Fruit fly (Drosophila melanogaster): ENCODE data around the gene CG11438.
A peak's percentile ranks its signal among the peaks of the same experiment; 100 is the strongest.

DNA sequence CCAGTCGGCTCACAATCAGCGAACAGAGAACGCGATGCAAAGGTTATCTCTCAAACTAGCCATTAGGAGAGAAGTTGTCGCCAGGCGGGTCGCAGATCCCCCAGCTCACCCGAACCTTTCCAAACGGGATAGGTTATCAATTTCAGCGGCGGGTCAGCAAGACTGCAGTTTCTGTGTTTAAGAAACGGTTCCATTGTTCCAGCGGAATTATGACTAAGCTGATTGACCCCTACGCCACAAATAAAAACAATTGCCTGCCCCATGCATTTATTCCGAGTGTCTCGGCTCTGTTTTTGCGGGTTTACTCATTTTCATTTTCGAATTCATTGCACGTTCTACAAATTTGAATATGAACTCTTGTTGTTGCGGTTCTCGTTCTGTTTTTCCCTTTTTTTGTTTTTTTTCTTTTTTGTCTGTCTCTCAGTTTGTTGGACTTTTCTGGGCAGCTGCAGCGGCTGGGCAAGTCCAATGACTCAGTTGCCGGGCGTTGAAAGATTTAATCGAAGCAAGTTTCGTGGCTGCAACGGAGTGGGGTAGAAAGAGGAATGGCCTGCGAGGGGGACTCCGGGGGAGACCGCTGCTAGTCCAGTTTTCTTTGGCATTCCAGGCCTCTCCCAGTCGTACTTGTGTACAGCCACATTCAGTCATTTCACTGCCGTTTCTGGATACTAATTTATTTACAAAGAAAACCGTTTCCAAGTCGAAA is 44.7 kb upstream of the CG11438 start:
- TF ChIP-seq EcR (GFP tag; optimal IDR thresholded peaks at IDR 0.05), result peak; percentile 96
- peak; percentile 5 for TF ChIP-seq Pif1A (GFP tag; optimal IDR thresholded peaks at IDR 0.05)
- TF ChIP-seq fd96Ca (GFP tag; IDR thresholded peaks at IDR 0.05), result peak; percentile 11; the same call in 1 of the 3 replicates
- no peak for TF ChIP-seq rn (GFP tag; IDR thresholded peaks at IDR 0.05)
- TF ChIP-seq gl (tag; optimal IDR thresholded peaks at IDR 0.05), result peak; percentile 32
- TF ChIP-seq CG32121 (GFP tag; IDR thresholded peaks at IDR 0.05), result no peak
- TF ChIP-seq Pif1B (GFP tag; optimal IDR thresholded peaks at IDR 0.05), result peak; percentile 24
- peak; percentile 41 for TF ChIP-seq CG12605 (GFP tag; IDR thresholded peaks at IDR 0.05)
- TF ChIP-seq CG15710 (tag; optimal IDR thresholded peaks at IDR 0.05), result peak; percentile 53
- peak; percentile 35 for TF ChIP-seq CG8159 (tag; optimal IDR thresholded peaks at IDR 0.05)
- TF ChIP-seq CG14655 (GFP tag; optimal IDR thresholded peaks at IDR 0.05), result no peak
- TF ChIP-seq CG17806 (tag; optimal IDR thresholded peaks at IDR 0.05), result no peak

Measured in whole organism, pupa.